Worm (Caenorhabditis elegans): ENCODE data around the gene K07B1.7.

- TF ChIP-seq scrt-1 (GFP tag; IDR thresholded peaks at IDR 0.05): no peak
- no peak for TF ChIP-seq ama-1 (optimal IDR thresholded peaks at IDR 0.05)
- TF ChIP-seq pes-1 (GFP tag; IDR thresholded peaks at IDR 0.05): no peak
- no peak for TF ChIP-seq flt-1 (GFP tag; IDR thresholded peaks at IDR 0.05)
- TF ChIP-seq ets-7 (tag; optimal IDR thresholded peaks at IDR 0.05): no peak
These were observed 36.0 kb upstream of the K07B1.7 start for ce11 chrV:9382538-9383328.
